Worm (Caenorhabditis elegans): ENCODE results near the gene C27A7.5.

ce11 chrV:12187344-12187743 is 25.2 kb upstream of the C27A7.5 start, which contains the start of gene ZK863.8:
- no peak for TF ChIP-seq ztf-4 (tag; optimal IDR thresholded peaks at IDR 0.05)
- TF ChIP-seq nhr-10 (tag; optimal IDR thresholded peaks at IDR 0.05): no peak
- no peak for TF ChIP-seq mbf-1 (tag; optimal IDR thresholded peaks at IDR 0.05)
- TF ChIP-seq zag-1 (tag; optimal IDR thresholded peaks at IDR 0.05): no peak
- TF ChIP-seq elt-3 (tag; optimal IDR thresholded peaks at IDR 0.05): no peak
- no peak for TF ChIP-seq unc-39 (tag; optimal IDR thresholded peaks at IDR 0.05)

Measured in whole organism, L2 larva.